Worm (Caenorhabditis elegans) whole organism, late embryonic: ENCODE results near the gene vhp-1.

Experiments used
- C38D4.7 ChIP-seq: fragments of 200-800 bp; sonication (Bioruptor generic); optimal IDR thresholded peaks from 2 replicates; lab custom pipeline; 2018; ENCODE audit warnings: mild to moderate bottlenecking, missing genetic modification characterization, moderate library complexity, missing compliant biosample characterization
- F13H6.1 ChIP-seq: sonication (generic microtip); optimal IDR thresholded peaks from 2 replicates; lab custom pipeline; 2016; ENCODE audit warnings: missing genetic modification characterization, missing compliant biosample characterization
- K02D7.2 ChIP-seq: sonication (generic microtip); optimal IDR thresholded peaks from 2 replicates; lab custom pipeline; 2017; ENCODE audit warnings: mild to moderate bottlenecking, missing genetic modification characterization, missing compliant biosample characterization
- K09A11.1 ChIP-seq: sonication (generic microtip); optimal IDR thresholded peaks from 2 replicates; lab custom pipeline; 2017; ENCODE audit warnings: antibody characterized with exemption, mild to moderate bottlenecking, missing genetic modification characterization, missing compliant biosample characterization; ENCODE audit not compliant: insufficient read depth
- ama-1 ChIP-seq: fragments of 150-350 bp; optimal IDR thresholded peaks from 2 replicates; lab custom pipeline; 2014
- ceh-14 ChIP-seq: sonication (generic microtip); optimal IDR thresholded peaks from 2 replicates; lab custom pipeline; 2016; ENCODE audit warnings: missing genotype, missing genetic modification characterization, missing compliant biosample characterization
- ceh-19 ChIP-seq: fragments of 200-800 bp; sonication (Bioruptor generic); optimal IDR thresholded peaks from 2 replicates; lab custom pipeline; 2018; ENCODE audit warnings: mild to moderate bottlenecking, missing genetic modification characterization, missing compliant biosample characterization
- ceh-2 ChIP-seq: sonication (generic microtip); optimal IDR thresholded peaks from 2 replicates; lab custom pipeline; 2016; ENCODE audit warnings: missing genotype, missing genetic modification characterization, missing compliant biosample characterization
- ceh-30 ChIP-seq: fragments of 150-350 bp; optimal IDR thresholded peaks from 2 replicates; lab custom pipeline; 2014; ENCODE audit warnings: missing biosample characterization, missing genetic modification characterization
- ceh-31 ChIP-seq: sonication (generic microtip); optimal IDR thresholded peaks from 2 replicates; lab custom pipeline; 2016; ENCODE audit warnings: missing genetic modification characterization, missing compliant biosample characterization
- ceh-45 ChIP-seq: fragments of 200-800 bp; sonication (Bioruptor generic); IDR thresholded peaks from 2 replicates; pipeline ENCODE4 v1.3.6; 2022; ENCODE audit warnings: missing genetic modification reagents, missing genetic modification characterization, missing compliant biosample characterization
- ceh-48 ChIP-seq: sonication (generic microtip); optimal IDR thresholded peaks from 2 replicates; lab custom pipeline; 2016; ENCODE audit warnings: missing genetic modification characterization, inconsistent platforms, missing compliant biosample characterization
- ceh-6 ChIP-seq: fragments of 200-800 bp; sonication (Bioruptor generic); optimal IDR thresholded peaks from 2 replicates; lab custom pipeline; 2018; ENCODE audit warnings: mild to moderate bottlenecking, missing genetic modification characterization, missing compliant biosample characterization
- ceh-9 ChIP-seq: sonication (generic microtip); optimal IDR thresholded peaks from 2 replicates; lab custom pipeline; 2016; ENCODE audit warnings: mild to moderate bottlenecking, missing genetic modification characterization, inconsistent platforms, missing compliant biosample characterization
- che-1 ChIP-seq: sonication (generic microtip); optimal IDR thresholded peaks from 2 replicates; lab custom pipeline; 2016; ENCODE audit warnings: mild to moderate bottlenecking, missing genetic modification characterization, missing compliant biosample characterization
- dmd-4 ChIP-seq: sonication (generic microtip); optimal IDR thresholded peaks from 2 replicates; lab custom pipeline; 2016; ENCODE audit warnings: borderline replicate concordance, missing genetic modification characterization, missing compliant biosample characterization
- dve-1 ChIP-seq: sonication (generic microtip); optimal IDR thresholded peaks from 2 replicates; lab custom pipeline; 2017; ENCODE audit warnings: antibody characterized with exemption, mild to moderate bottlenecking, missing genetic modification characterization, missing compliant biosample characterization
- elt-2 ChIP-seq: sonication (generic microtip); optimal IDR thresholded peaks from 2 replicates; lab custom pipeline; 2016; ENCODE audit warnings: missing genetic modification reagents, missing genetic modification characterization, missing compliant biosample characterization
- elt-4 ChIP-seq: sonication (generic microtip); optimal IDR thresholded peaks from 2 replicates; lab custom pipeline; 2016; ENCODE audit warnings: missing genetic modification characterization, missing compliant biosample characterization
- ets-4 ChIP-seq: sonication (generic microtip); optimal IDR thresholded peaks from 2 replicates; lab custom pipeline; 2016; ENCODE audit warnings: missing genetic modification characterization, missing compliant biosample characterization
- fkh-10 ChIP-seq: fragments of 150-350 bp; optimal IDR thresholded peaks from 2 replicates; lab custom pipeline; 2014; ENCODE audit warnings: missing biosample characterization, missing genetic modification reagents, missing genetic modification characterization
- fkh-6 ChIP-seq: sonication (generic microtip); optimal IDR thresholded peaks from 2 replicates; lab custom pipeline; 2016; ENCODE audit warnings: missing genetic modification characterization, missing compliant biosample characterization
- gmeb-2 ChIP-seq: sonication (generic microtip); optimal IDR thresholded peaks from 2 replicates; lab custom pipeline; 2016; ENCODE audit warnings: missing genetic modification characterization, inconsistent platforms, missing compliant biosample characterization
- hlh-13 ChIP-seq: fragments of 200-800 bp; sonication (Bioruptor generic); optimal IDR thresholded peaks from 2 replicates; lab custom pipeline; 2018; ENCODE audit warnings: mild to moderate bottlenecking, missing genetic modification characterization, missing compliant biosample characterization
- hlh-15 ChIP-seq: sonication (generic microtip); optimal IDR thresholded peaks from 2 replicates; lab custom pipeline; 2016; ENCODE audit warnings: missing genetic modification characterization, missing compliant biosample characterization
- hlh-30 ChIP-seq: sonication (generic microtip); optimal IDR thresholded peaks from 2 replicates; lab custom pipeline; 2017; ENCODE audit warnings: antibody characterized with exemption, missing genetic modification characterization, missing compliant biosample characterization; ENCODE audit not compliant: insufficient read depth
- hlh-8 ChIP-seq: sonication (generic microtip); optimal IDR thresholded peaks from 2 replicates; lab custom pipeline; 2016; ENCODE audit warnings: missing genotype, missing genetic modification characterization, missing compliant biosample characterization
- lim-6 ChIP-seq: sonication (generic microtip); optimal IDR thresholded peaks from 2 replicates; lab custom pipeline; 2016; ENCODE audit warnings: missing genetic modification characterization, missing compliant biosample characterization
- madf-2 ChIP-seq: sonication (generic microtip); optimal IDR thresholded peaks from 2 replicates; lab custom pipeline; 2017; ENCODE audit warnings: missing genetic modification characterization, missing compliant biosample characterization
- mec-3 ChIP-seq: sonication (generic microtip); optimal IDR thresholded peaks from 2 replicates; lab custom pipeline; 2016; ENCODE audit warnings: borderline replicate concordance, missing genetic modification characterization, missing compliant biosample characterization
- nfya-1 ChIP-seq: sonication (generic microtip); optimal IDR thresholded peaks from 2 replicates; lab custom pipeline; 2017; ENCODE audit warnings: missing genetic modification characterization, mild to moderate bottlenecking, missing compliant biosample characterization, antibody characterized with exemption, moderate library complexity
- nhr-232 ChIP-seq: sonication (generic microtip); optimal IDR thresholded peaks from 2 replicates; lab custom pipeline; 2016; ENCODE audit warnings: missing genetic modification characterization, missing compliant biosample characterization
- npax-4 ChIP-seq: sonication (generic microtip); optimal IDR thresholded peaks from 2 replicates; lab custom pipeline; 2016; ENCODE audit warnings: missing genetic modification characterization, missing compliant biosample characterization
- pag-3 ChIP-seq: sonication (generic microtip); optimal IDR thresholded peaks from 2 replicates; lab custom pipeline; 2016; ENCODE audit warnings: missing compliant biosample characterization, missing genetic modification characterization, borderline replicate concordance
- pqm-1 ChIP-seq: sonication (generic microtip); optimal IDR thresholded peaks from 2 replicates; lab custom pipeline; 2016; ENCODE audit warnings: missing genetic modification characterization, missing compliant biosample characterization
- ref-2 ChIP-seq: sonication (generic microtip); optimal IDR thresholded peaks from 2 replicates; lab custom pipeline; 2016; ENCODE audit warnings: missing genetic modification characterization, missing compliant biosample characterization
- sdc-2 ChIP-seq: sonication (generic microtip); optimal IDR thresholded peaks from 2 replicates; lab custom pipeline; 2016; ENCODE audit warnings: missing genotype, missing genetic modification characterization, missing compliant biosample characterization
- sox-2 ChIP-seq: fragments of 200-800 bp; sonication (Bioruptor generic); IDR thresholded peaks from 2 replicates; pipeline ENCODE4 v1.3.6; 2022; ENCODE audit warnings: missing genetic modification reagents, missing genetic modification characterization, missing compliant biosample characterization
- sox-4 ChIP-seq: sonication (generic microtip); optimal IDR thresholded peaks from 2 replicates; lab custom pipeline; 2017; ENCODE audit warnings: mild to moderate bottlenecking, missing genetic modification characterization, inconsistent platforms, missing compliant biosample characterization
- syd-9 ChIP-seq: sonication (generic microtip); optimal IDR thresholded peaks from 2 replicates; lab custom pipeline; 2016; ENCODE audit warnings: mild to moderate bottlenecking, missing genetic modification characterization, moderate library complexity, missing compliant biosample characterization
- unc-42 ChIP-seq: sonication (generic microtip); optimal IDR thresholded peaks from 2 replicates; lab custom pipeline; 2016; ENCODE audit warnings: missing genotype, missing genetic modification characterization, missing compliant biosample characterization
- unc-55 ChIP-seq: sonication (generic microtip); optimal IDR thresholded peaks from 2 replicates; lab custom pipeline; 2017; ENCODE audit warnings: missing biosample characterization, missing genetic modification reagents, missing genetic modification characterization
- unc-86 ChIP-seq: sonication (generic microtip); optimal IDR thresholded peaks from 2 replicates; lab custom pipeline; 2016; ENCODE audit warnings: missing genetic modification characterization, missing compliant biosample characterization
- zip-5 ChIP-seq: sonication (generic microtip); optimal IDR thresholded peaks from 2 replicates; lab custom pipeline; 2016; ENCODE audit warnings: missing genetic modification characterization, missing compliant biosample characterization
- ztf-16 ChIP-seq: sonication (generic microtip); optimal IDR thresholded peaks from 2 replicates; lab custom pipeline; 2017; ENCODE audit warnings: missing genetic modification characterization, missing compliant biosample characterization

vhp-1 gene

ce11 chrII:5377467-5378238 lies 54.6 kb downstream of the vhp-1 start, which contains the start of gene prdx-2:
Gene prdx-2, plus strand, starts transcription at chrII:5378195.
- TF ChIP-seq hlh-15 (tag; lab: Kevin White, UChicago) = no peak
- TF ChIP-seq pqm-1 = no peak
- no peak for TF ChIP-seq ama-1 (lab: Kevin White, UChicago)
- TF ChIP-seq unc-55 (GFP tag; lab: Kevin White, UChicago) = no peak
- TF ChIP-seq hlh-30 (tag; lab: Kevin White, UChicago) = no peak
- TF ChIP-seq dmd-4 = no peak
- no peak for TF ChIP-seq fkh-10 (GFP tag; lab: Kevin White, UChicago)
- no peak for TF ChIP-seq ref-2
- TF ChIP-seq che-1 (tag; lab: Kevin White, UChicago) = no peak
- no peak for TF ChIP-seq ceh-48 (tag; lab: Kevin White, UChicago)
- no peak for TF ChIP-seq ceh-31 (tag; lab: Kevin White, UChicago)
- TF ChIP-seq unc-42 (tag; lab: Kevin White, UChicago) = no peak
- TF ChIP-seq ceh-14 (tag; lab: Kevin White, UChicago) = no peak

ce11 chrII:5378239-5378521 lies 55.1 kb downstream of the vhp-1 start:
- no peak for TF ChIP-seq pag-3 (tag; lab: Kevin White, UChicago)
- no peak for TF ChIP-seq npax-4 (tag; lab: Kevin White, UChicago)
- TF ChIP-seq ceh-19 (GFP tag; lab: Kevin White, UChicago) = no peak
- no peak for TF ChIP-seq syd-9
- no peak for TF ChIP-seq hlh-8
- no peak for TF ChIP-seq hlh-30 (tag; lab: Kevin White, UChicago)
- TF ChIP-seq C38D4.7 (GFP tag; lab: Kevin White, UChicago) = no peak
- no peak for TF ChIP-seq sdc-2 (tag; lab: Kevin White, UChicago)
- no peak for TF ChIP-seq nhr-232 (tag; lab: Kevin White, UChicago)
- TF ChIP-seq ref-2 = no peak
- TF ChIP-seq fkh-10 (GFP tag; lab: Kevin White, UChicago) = no peak
- no peak for TF ChIP-seq gmeb-2
- no peak for TF ChIP-seq sox-2 (GFP tag; lab: Robert Waterston, UW)
- TF ChIP-seq K02D7.2 (tag; lab: Kevin White, UChicago) = no peak
- TF ChIP-seq ceh-6 (GFP tag; lab: Kevin White, UChicago) = no peak
- no peak for TF ChIP-seq hlh-15 (tag; lab: Kevin White, UChicago)
- no peak for TF ChIP-seq zip-5 (tag; lab: Kevin White, UChicago)

- TF ChIP-seq K09A11.1 (tag; lab: Kevin White, UChicago) (no peak), ceh-9 (tag; lab: Kevin White, UChicago) (no peak), fkh-6 (tag; lab: Kevin White, UChicago) (no peak), mec-3 (no peak), elt-2 (tag; lab: Kevin White, UChicago) (peak; percentile 74), hlh-13 (GFP tag; lab: Kevin White, UChicago) (no peak), ref-2 (no peak), F13H6.1 (tag; lab: Kevin White, UChicago) (no peak), ceh-48 (tag; lab: Kevin White, UChicago) (no peak), hlh-30 (tag; lab: Kevin White, UChicago) (peak; percentile 2), unc-55 (GFP tag; lab: Kevin White, UChicago) (no peak), ztf-16 (no peak), C38D4.7 (GFP tag; lab: Kevin White, UChicago) (no peak), dmd-4 (no peak), sox-2 (GFP tag; lab: Robert Waterston, UW) (no peak), sox-4 (tag; lab: Kevin White, UChicago) (no peak), hlh-8 (no peak), madf-2 (tag; lab: Kevin White, UChicago) (no peak), unc-86 (tag; lab: Kevin White, UChicago) (no peak), ceh-19 (GFP tag; lab: Kevin White, UChicago) (no peak), elt-4 (no peak), ceh-30 (tag; lab: Kevin White, UChicago) (no peak), ets-4 (no peak), ceh-45 (GFP tag; lab: Robert Waterston, UW) (no peak), zip-5 (tag; lab: Kevin White, UChicago) (no peak), lim-6 (tag; lab: Kevin White, UChicago) (no peak), nfya-1 (tag; lab: Kevin White, UChicago) (peak; percentile 34), ceh-6 (GFP tag; lab: Kevin White, UChicago) (no peak), fkh-10 (GFP tag; lab: Kevin White, UChicago) (no peak), npax-4 (tag; lab: Kevin White, UChicago) (no peak), unc-42 (tag; lab: Kevin White, UChicago) (no peak), ceh-2 (tag; lab: Kevin White, UChicago) (peak; percentile 9), pqm-1 (no peak), dve-1 (tag; lab: Kevin White, UChicago) (peak; percentile 4)
Measured at ce11 chrII:5379614-5380077, 56.6 kb downstream of the vhp-1 start, which contains the start of gene pkc-3. Gene pkc-3, plus strand, starts transcription at chrII:5380027.
